Worm (Caenorhabditis elegans) whole organism, young adult: ENCODE measurements around the gene srd-38.

Experiments used
- F22D6.2 ChIP-seq: sonication (generic microtip); optimal IDR thresholded peaks from 2 replicates; lab custom pipeline; 2016; ENCODE audit warnings: mild to moderate bottlenecking, missing genetic modification characterization, missing compliant biosample characterization
- F55B11.4 ChIP-seq: sonication (generic microtip); optimal IDR thresholded peaks from 2 replicates; lab custom pipeline; 2016; ENCODE audit warnings: missing compliant biosample characterization, missing genetic modification characterization, borderline replicate concordance; ENCODE audit not compliant: insufficient read depth
- ama-1 ChIP-seq, 3 experiments: fragments of 150-350 bp in 1 of 3; sonication (generic microtip) in 2 of 3; optimal IDR thresholded peaks; 2 replicates each; lab custom pipeline; 2014 to 2018; ENCODE audit warnings: missing biosample characterization in 2 of 3, missing genetic modification characterization in 2 of 3, missing genetic modification reagents in 2 of 3
- atf-7 ChIP-seq: sonication (generic microtip); optimal IDR thresholded peaks from 2 replicates; lab custom pipeline; 2017; ENCODE audit warnings: mild to moderate bottlenecking, missing genetic modification characterization, missing compliant biosample characterization
- cebp-1 ChIP-seq, 2 experiments: fragments of 200-800 bp in 1 of 2; sonication (Bioruptor generic) in 1 of 2; sonication (generic microtip) in 1 of 2; IDR thresholded peaks in 1 of 2; optimal IDR thresholded peaks in 1 of 2; 2 replicates each; pipeline versions ENCODE4 v1.3.6 to Lab custom; 2017 to 2022; ENCODE audit warnings: missing compliant biosample characterization in 2 of 2, missing genetic modification characterization in 2 of 2, mild to moderate bottlenecking in 1 of 2, missing genetic modification reagents in 1 of 2, moderate library complexity in 1 of 2
- ceh-91 ChIP-seq: fragments of 200-800 bp; sonication (Bioruptor generic); IDR thresholded peaks from 2 replicates; pipeline ENCODE4 v1.3.6; 2022; ENCODE audit warnings: missing genetic modification reagents, missing genetic modification characterization, missing compliant biosample characterization
- dpl-1 ChIP-seq: fragments of 150-350 bp; optimal IDR thresholded peaks from 2 replicates; lab custom pipeline; 2014; ENCODE audit warnings: missing biosample characterization, missing genetic modification reagents, missing genetic modification characterization
- mes-4 ChIP-seq: sonication (generic microtip); optimal IDR thresholded peaks from 2 replicates; lab custom pipeline; 2016; ENCODE audit warnings: missing genotype, missing genetic modification characterization, missing compliant biosample characterization
- nhr-120 ChIP-seq: fragments of 200-800 bp; sonication (Bioruptor generic); IDR thresholded peaks from 2 replicates; pipeline ENCODE4 v1.3.6; 2022; ENCODE audit warnings: missing genetic modification characterization, missing compliant biosample characterization
- nhr-179 ChIP-seq: sonication (generic microtip); optimal IDR thresholded peaks from 2 replicates; lab custom pipeline; 2016; ENCODE audit warnings: mild to moderate bottlenecking, missing genetic modification characterization, missing compliant biosample characterization
- sea-2 ChIP-seq: fragments of 200-800 bp; sonication (Bioruptor generic); IDR thresholded peaks from 2 replicates; pipeline ENCODE4 v1.3.6; 2022; ENCODE audit warnings: missing genetic modification characterization, missing compliant biosample characterization
- snpc-4 ChIP-seq, 5 experiments: fragments of 150-350 bp in 1 of 5; sonication (generic microtip) in 4 of 5; optimal IDR thresholded peaks; 2 replicates each; lab custom pipeline; 2014 to 2018; ENCODE audit warnings: missing genetic modification characterization in 5 of 5, missing biosample characterization in 3 of 5, antibody characterized with exemption in 2 of 5, mild to moderate bottlenecking in 2 of 5, missing compliant biosample characterization in 2 of 5, missing genotype in 2 of 5, moderate library complexity in 2 of 5, missing genetic modification reagents in 1 of 5

DNA sequence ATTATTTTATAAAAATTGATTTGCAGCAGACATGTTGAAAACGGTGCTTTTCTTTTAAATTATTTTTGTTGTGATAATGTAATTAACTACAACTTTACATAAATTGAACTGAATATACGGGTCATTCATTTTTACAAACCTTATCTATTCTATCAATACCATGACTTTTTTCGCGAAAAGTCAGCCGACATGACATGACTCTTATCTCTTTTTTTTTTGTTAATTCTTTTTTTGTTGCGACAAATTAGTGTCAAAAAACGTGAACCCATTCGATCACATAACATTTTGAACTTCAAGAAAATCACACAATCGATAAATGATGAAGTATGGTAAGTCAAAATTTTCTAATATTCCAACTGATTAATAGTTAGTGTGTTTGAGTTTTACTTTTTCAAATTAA, 36.4 kb downstream of the srd-38 start, which contains the start of gene sir-2.2:
- TF ChIP-seq atf-7 (tag; lab: Kevin White, UChicago) (no peak), F22D6.2 (no peak), nhr-179 (no peak), mes-4 (tag; lab: Kevin White, UChicago) (no peak), dpl-1 (GFP tag; lab: Kevin White, UChicago) (no peak), ama-1 (optimal IDR thresholded peaks at IDR 0.05; lab: Kevin White, UChicago) (no peak), ama-1 (GFP tag; optimal IDR thresholded peaks at IDR 0.05; lab: Kevin White, UChicago) (no peak), cebp-1 (GFP tag; IDR thresholded peaks at IDR 0.05; lab: Robert Waterston, UW) (no peak), cebp-1 (tag; optimal IDR thresholded peaks at IDR 0.05; lab: Kevin White, UChicago) (peak; percentile 8), nhr-120 (GFP tag; lab: Robert Waterston, UW) (no peak), ceh-91 (no peak), F55B11.4 (tag; lab: Kevin White, UChicago) (no peak), snpc-4 (GFP tag; optimal IDR thresholded peaks at IDR 0.05; lab: Kevin White, UChicago) (no peak), snpc-4 (tag; optimal IDR thresholded peaks at IDR 0.05; lab: Kevin White, UChicago) (no peak), sea-2 (GFP tag; lab: Robert Waterston, UW) (no peak)
